Fruit fly (Drosophila melanogaster): ENCODE measurements around the gene otu.
A peak's percentile ranks its signal among the peaks of the same experiment; 100 is the strongest.

Gene otu

DNA sequence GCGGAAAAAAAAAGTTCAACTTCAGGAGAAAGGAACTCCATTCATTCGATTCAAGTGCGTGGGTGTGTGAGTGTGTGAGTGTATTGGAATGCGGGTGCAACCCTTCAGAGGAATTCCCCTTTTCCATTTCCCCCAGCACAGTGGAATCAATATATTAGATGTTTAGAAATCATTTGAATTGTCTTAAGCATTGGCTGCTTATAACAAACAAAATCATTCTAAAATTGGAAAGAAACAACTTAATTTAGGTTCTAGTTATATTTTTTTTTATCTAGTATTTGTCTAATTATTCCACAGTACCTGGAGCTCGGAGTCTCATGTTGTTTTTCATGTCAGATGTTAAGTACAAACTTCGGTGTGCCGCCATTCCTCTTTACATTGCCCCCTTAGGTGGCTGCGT, 49.7 kb upstream of the otu start (continued):
- TF ChIP-seq CG8359 (GFP tag; optimal IDR thresholded peaks at IDR 0.05; ENCODE audit: borderline replicate concordance) (no peak), CG16813 (GFP tag; IDR thresholded peaks at IDR 0.05; ENCODE audit: partially characterized antibody) (no peak), CG17361 (GFP tag; IDR thresholded peaks at IDR 0.05) (0 out of 3 replicates have a peak, but pooled peaks have one; percentile 10), Stat92E (GFP tag; optimal IDR thresholded peaks at IDR 0.05) (no peak), row (GFP tag; IDR thresholded peaks at IDR 0.05) (peak; percentile 52; the same call in 2 of the 3 replicates), NfI (GFP tag; optimal IDR thresholded peaks at IDR 0.05) (peak; percentile 5), CG2678 (tag; optimal IDR thresholded peaks at IDR 0.05) (peak; percentile 40), Optix (GFP tag; IDR thresholded peaks at IDR 0.05) (no peak), Opbp (GFP tag; IDR thresholded peaks at IDR 0.05; ENCODE audit: partially characterized antibody) (no peak), Lpt (GFP tag; optimal IDR thresholded peaks at IDR 0.05) (no peak), CG10431 (GFP tag; optimal IDR thresholded peaks at IDR 0.05) (no peak), CG2129 (GFP tag; IDR thresholded peaks at IDR 0.05; ENCODE audit: partially characterized antibody) (no peak), ATbp (GFP tag; optimal IDR thresholded peaks at IDR 0.05) (no peak), CG17568 (GFP tag; optimal IDR thresholded peaks at IDR 0.05) (no peak), Bgb (GFP tag; IDR thresholded peaks at IDR 0.05; ENCODE audit: partially characterized antibody) (no peak), kay (GFP tag; optimal IDR thresholded peaks at IDR 0.05) (no peak), disco-r (GFP tag; optimal IDR thresholded peaks at IDR 0.05) (no peak), CG32772 (GFP tag; IDR thresholded peaks at IDR 0.05) (peak; percentile 16; the same call in 1 of the 2 replicates), nerfin-2 (GFP tag; IDR thresholded peaks at IDR 0.05; ENCODE audit: partially characterized antibody) (no peak), CG14965 (GFP tag; optimal IDR thresholded peaks at IDR 0.05; ENCODE audit: borderline replicate concordance) (no peak), MTF-1 (GFP tag; optimal IDR thresholded peaks at IDR 0.05; ENCODE audit: borderline replicate concordance) (no peak), hbn (GFP tag; IDR thresholded peaks at IDR 0.05; ENCODE audit: partially characterized antibody) (no peak), Sin3A (optimal IDR thresholded peaks at IDR 0.05) (no peak), gcm (GFP tag; optimal IDR thresholded peaks at IDR 0.05) (no peak), CG3838 (GFP tag; optimal IDR thresholded peaks at IDR 0.05) (no peak), Doc3 (GFP tag; IDR thresholded peaks at IDR 0.05; ENCODE audit: partially characterized antibody) (no peak), HLH54F (GFP tag; optimal IDR thresholded peaks at IDR 0.05) (no peak), CG4707 (GFP tag; optimal IDR thresholded peaks at IDR 0.05) (no peak), Ets97D (GFP tag; optimal IDR thresholded peaks at IDR 0.05) (no peak), CG8478 (optimal IDR thresholded peaks at IDR 0.05) (no peak), Jarid2 (GFP tag; optimal IDR thresholded peaks at IDR 0.05) (no peak), dan (GFP tag; IDR thresholded peaks at IDR 0.05) (no peak), ara (GFP tag; IDR thresholded peaks at IDR 0.05) (0 out of 2 replicates have a peak, but pooled peaks have one; percentile 5), pan (optimal IDR thresholded peaks at IDR 0.05) (no peak), pan (GFP tag; optimal IDR thresholded peaks at IDR 0.05 in 1 of 2, IDR thresholded peaks at IDR 0.05 in 1 of 2) (no peak), dimm (GFP tag; IDR thresholded peaks at IDR 0.05) (no peak), Dad (GFP tag; optimal IDR thresholded peaks at IDR 0.05) (no peak), CG6175 (GFP tag; IDR thresholded peaks at IDR 0.05) (no peak), CG6854 (GFP tag; optimal IDR thresholded peaks at IDR 0.05) (no peak), seq (GFP tag; IDR thresholded peaks at IDR 0.05) (no peak), cato (GFP tag; optimal IDR thresholded peaks at IDR 0.05; ENCODE audit: borderline replicate concordance) (no peak), dati (GFP tag; IDR thresholded peaks at IDR 0.05) (no peak), Xrp1 (GFP tag; IDR thresholded peaks at IDR 0.05) (peak; percentile 46; the same call in 1 of the 2 replicates), Blimp-1 (GFP tag; optimal IDR thresholded peaks at IDR 0.05) (peak; percentile 23), ro (GFP tag; IDR thresholded peaks at IDR 0.05) (no peak), CG2875 (GFP tag; optimal IDR thresholded peaks at IDR 0.05) (no peak), CG2889 (GFP tag; IDR thresholded peaks at IDR 0.05) (no peak), HHEX (GFP tag; optimal IDR thresholded peaks at IDR 0.05) (no peak), CG2120 (GFP tag; optimal IDR thresholded peaks at IDR 0.05) (peak; percentile 6), bcd (GFP tag; optimal IDR thresholded peaks at IDR 0.05) (no peak), CG31224 (GFP tag; IDR thresholded peaks at IDR 0.05) (no peak)
